Fruit fly (Drosophila melanogaster) whole organism, embryonic: ENCODE measurements around the gene CG45218.

Experiments
- CG10366 ChIP-seq: fragments of 200-800 bp; sonication (Bioruptor generic); IDR thresholded peaks from 2 replicates; pipeline ENCODE4 v1.3.6; 2022; ENCODE audit warnings: missing biosample characterization, missing genetic modification characterization
- CG12769 ChIP-seq: fragments of 200-800 bp; sonication (Bioruptor generic); optimal IDR thresholded peaks from 2 replicates; lab custom pipeline; 2019; ENCODE audit warnings: missing biosample characterization, mild to moderate bottlenecking, missing genetic modification characterization, moderate library complexity
- CG15011 ChIP-seq: fragments of 200-800 bp; sonication (Bioruptor generic); optimal IDR thresholded peaks from 3 replicates; lab custom pipeline; 2018; ENCODE audit warnings: missing biosample characterization, mild to moderate bottlenecking, missing genetic modification characterization
- CG17359 ChIP-seq: fragments of 200-800 bp; sonication (Bioruptor generic); optimal IDR thresholded peaks from 3 replicates; lab custom pipeline; 2018; ENCODE audit warnings: missing biosample characterization, mild to moderate bottlenecking, missing genetic modification characterization, moderate library complexity
- CG17612 ChIP-seq: fragments of 200-800 bp; sonication (Bioruptor generic); IDR thresholded peaks from 2 replicates; pipeline ENCODE4 v1.3.6; 2022; ENCODE audit warnings: missing biosample characterization, missing genetic modification characterization
- CG1832 ChIP-seq: fragments of 200-800 bp; sonication (Bioruptor generic); optimal IDR thresholded peaks from 2 replicates; lab custom pipeline; 2017; ENCODE audit warnings: missing biosample characterization, mild to moderate bottlenecking, missing genetic modification characterization, inconsistent platforms
- CG3281 ChIP-seq: fragments of 200-800 bp; sonication (Bioruptor generic); optimal IDR thresholded peaks from 3 replicates; lab custom pipeline; 2017; ENCODE audit warnings: missing biosample characterization, mild to moderate bottlenecking, missing genetic modification characterization
- CG3726 ChIP-seq: fragments of 200-800 bp; sonication (Bioruptor generic); IDR thresholded peaks from 3 replicates; pipeline ENCODE4, ENCODE4 v1.3.6; 2022; ENCODE audit warnings: missing biosample characterization, missing genetic modification characterization
- CG4617 ChIP-seq: fragments of 200-800 bp; sonication (Bioruptor generic); optimal IDR thresholded peaks from 3 replicates; lab custom pipeline; 2016; ENCODE audit warnings: missing biosample characterization, missing genetic modification characterization, borderline replicate concordance
- CG5180 ChIP-seq: fragments of 200-800 bp; sonication (Bioruptor generic); optimal IDR thresholded peaks from 3 replicates; lab custom pipeline; 2017; ENCODE audit warnings: missing biosample characterization, missing genetic modification characterization, mild to moderate bottlenecking, moderate library complexity, missing genetic modification reagents
- CG6765 ChIP-seq: fragments of 200-800 bp; sonication (Bioruptor generic); optimal IDR thresholded peaks from 3 replicates; lab custom pipeline; 2017; ENCODE audit warnings: missing biosample characterization, mild to moderate bottlenecking, missing genetic modification characterization
- CG7839 ChIP-seq: fragments of 200-800 bp; sonication (Bioruptor generic); optimal IDR thresholded peaks from 3 replicates; lab custom pipeline; 2018; ENCODE audit warnings: missing biosample characterization, mild to moderate bottlenecking, missing genetic modification characterization, moderate library complexity
- CG7963 ChIP-seq: fragments of 200-800 bp; sonication (Bioruptor generic); IDR thresholded peaks from 3 replicates; pipeline ENCODE4 v1.3.6; 2022; ENCODE audit warnings: missing biosample characterization, missing genetic modification characterization; ENCODE audit not compliant: partially characterized antibody
- CG8281 ChIP-seq: fragments of 200-800 bp; sonication (Bioruptor generic); optimal IDR thresholded peaks from 2 replicates; lab custom pipeline; 2018; ENCODE audit warnings: missing biosample characterization, mild to moderate bottlenecking, missing genetic modification characterization, moderate library complexity
- CG8388 ChIP-seq: fragments of 200-800 bp; sonication (Bioruptor generic); optimal IDR thresholded peaks from 2 replicates; lab custom pipeline; 2019; ENCODE audit warnings: missing biosample characterization, mild to moderate bottlenecking, missing genetic modification characterization, moderate library complexity
- CG9797 ChIP-seq: fragments of 200-800 bp; sonication (Bioruptor generic); optimal IDR thresholded peaks from 3 replicates; lab custom pipeline; 2018; ENCODE audit warnings: missing biosample characterization, mild to moderate bottlenecking, missing genetic modification characterization
- E2f2 ChIP-seq: fragments of 200-800 bp; sonication (Bioruptor generic); IDR thresholded peaks from 2 replicates; pipeline ENCODE4 v1.3.6; 2022; ENCODE audit warnings: missing biosample characterization, missing genetic modification characterization
- GATAe ChIP-seq: fragments of 200-800 bp; sonication (Bioruptor generic); conservative IDR thresholded peaks from 2 replicates; pipeline ENCODE4 v1.3.6; 2022; ENCODE audit warnings: missing biosample characterization, missing genetic modification characterization
- Gug ChIP-seq: fragments of 200-800 bp; sonication (Bioruptor generic); IDR thresholded peaks from 4 replicates; pipeline ENCODE4 v1.3.6; 2022; ENCODE audit warnings: missing biosample characterization, missing genetic modification characterization
- HLHmδ ChIP-seq: fragments of 200-800 bp; sonication (Bioruptor generic); optimal IDR thresholded peaks from 2 replicates; lab custom pipeline; 2018; ENCODE audit warnings: missing biosample characterization, mild to moderate bottlenecking, missing genetic modification characterization, moderate library complexity
- Hr39 ChIP-seq: fragments of >200 bp; optimal IDR thresholded peaks from 2 replicates; lab custom pipeline; 2017
- Lim3 ChIP-seq: fragments of 200-800 bp; sonication (Bioruptor generic); IDR thresholded peaks from 2 replicates; pipeline ENCODE4 v1.3.6; 2022; ENCODE audit warnings: missing biosample characterization, missing genetic modification characterization
- MESR4 ChIP-seq: fragments of 200-800 bp; sonication (Bioruptor generic); optimal IDR thresholded peaks from 2 replicates; lab custom pipeline; 2018; ENCODE audit warnings: missing biosample characterization, mild to moderate bottlenecking, missing genetic modification characterization, moderate library complexity
- Six4 ChIP-seq: fragments of 200-800 bp; sonication (Bioruptor generic); optimal IDR thresholded peaks from 2 replicates; lab custom pipeline; 2016; ENCODE audit warnings: missing biosample characterization, missing genetic modification characterization
- Sox100B ChIP-seq: fragments of 200-800 bp; sonication (Bioruptor generic); optimal IDR thresholded peaks from 3 replicates; lab custom pipeline; 2018; ENCODE audit warnings: missing biosample characterization, mild to moderate bottlenecking, missing genetic modification characterization
- Sry-δ ChIP-seq: fragments of 200-800 bp; sonication (Bioruptor generic); optimal IDR thresholded peaks from 2 replicates; lab custom pipeline; 2016; ENCODE audit warnings: missing biosample characterization, missing genetic modification characterization
- Trl ChIP-seq, 3 experiments: fragments of >200 bp in 2 of 3; fragments of 200-800 bp in 1 of 3; sonication (Bioruptor generic) in 1 of 3; optimal IDR thresholded peaks; 2 replicates in 1 of 3; 3 replicates in 2 of 3; lab custom pipeline; 2016 to 2017; ENCODE audit warnings: missing biosample characterization in 1 of 3, missing genetic modification characterization in 1 of 3
- Usf ChIP-seq: fragments of 200-800 bp; sonication (Bioruptor generic); optimal IDR thresholded peaks from 2 replicates; lab custom pipeline; 2017; ENCODE audit warnings: missing genotype, missing biosample characterization, missing genetic modification characterization
- amos ChIP-seq: fragments of 200-800 bp; sonication (Bioruptor generic); IDR thresholded peaks from 2 replicates; pipeline ENCODE4 v1.3.6; 2022; ENCODE audit warnings: missing biosample characterization, missing genetic modification characterization; ENCODE audit not compliant: partially characterized antibody
- ap ChIP-seq: fragments of 200-800 bp; sonication (Bioruptor generic); IDR thresholded peaks from 2 replicates; pipeline ENCODE4 v1.3.6; 2022; ENCODE audit warnings: missing biosample characterization, missing genetic modification characterization
- bbx ChIP-seq: fragments of 200-800 bp; sonication (Bioruptor generic); IDR thresholded peaks from 2 replicates; pipeline ENCODE4 v1.3.6; 2022; ENCODE audit warnings: missing biosample characterization, missing genetic modification characterization; ENCODE audit not compliant: partially characterized antibody
- bsh ChIP-seq, 2 experiments: fragments of 200-800 bp; sonication (Bioruptor generic); optimal IDR thresholded peaks; 2 replicates each; lab custom pipeline; 2017 to 2018; ENCODE audit warnings: mild to moderate bottlenecking in 2 of 2, missing biosample characterization in 2 of 2, missing genetic modification characterization in 2 of 2, moderate library complexity in 1 of 2
- da ChIP-seq: fragments of 200-800 bp; sonication (Bioruptor generic); optimal IDR thresholded peaks from 2 replicates; lab custom pipeline; 2016; ENCODE audit warnings: missing biosample characterization, missing genetic modification characterization
- ewg ChIP-seq: fragments of 200-800 bp; sonication (Bioruptor generic); optimal IDR thresholded peaks from 3 replicates; lab custom pipeline; 2017; ENCODE audit warnings: mild to moderate bottlenecking, missing biosample characterization, missing genetic modification reagents, missing genetic modification characterization
- gfzf ChIP-seq: fragments of 200-800 bp; sonication (Bioruptor generic); optimal IDR thresholded peaks from 2 replicates; lab custom pipeline; 2016; ENCODE audit warnings: missing biosample characterization, mild to moderate bottlenecking, missing genetic modification characterization, moderate library complexity
- hb ChIP-seq: fragments of 200-800 bp; sonication (Bioruptor generic); IDR thresholded peaks from 3 replicates; pipeline ENCODE4 v1.3.6; 2022; ENCODE audit warnings: missing biosample characterization, missing genetic modification characterization; ENCODE audit not compliant: partially characterized antibody
- hkb ChIP-seq, 2 experiments: fragments of 200-800 bp in 1 of 2; fragments of >200 bp in 1 of 2; sonication (Bioruptor generic) in 1 of 2; IDR thresholded peaks in 1 of 2; optimal IDR thresholded peaks in 1 of 2; 2 replicates each; pipeline versions ENCODE4 v1.3.6 to Lab custom; 2017 to 2022; ENCODE audit warnings: missing biosample characterization in 1 of 2, missing genetic modification characterization in 1 of 2
- ind ChIP-seq: fragments of 200-800 bp; sonication (Bioruptor generic); optimal IDR thresholded peaks from 3 replicates; lab custom pipeline; 2016; ENCODE audit warnings: missing biosample characterization, missing genetic modification characterization
- inv ChIP-seq: fragments of 200-800 bp; sonication (Bioruptor generic); IDR thresholded peaks from 2 replicates; pipeline ENCODE4 v1.3.6; 2022; ENCODE audit warnings: missing biosample characterization, missing genetic modification characterization; ENCODE audit not compliant: partially characterized antibody
- lbe ChIP-seq: fragments of 200-800 bp; sonication (Bioruptor generic); optimal IDR thresholded peaks from 2 replicates; lab custom pipeline; 2016; ENCODE audit warnings: missing biosample characterization, mild to moderate bottlenecking, missing genetic modification characterization
- luna ChIP-seq: fragments of 200-800 bp; sonication (Bioruptor generic); optimal IDR thresholded peaks from 2 replicates; lab custom pipeline; 2016; ENCODE audit warnings: missing biosample characterization, missing genetic modification characterization
- mam ChIP-seq: fragments of 200-800 bp; sonication (Bioruptor generic); optimal IDR thresholded peaks from 3 replicates; lab custom pipeline; 2016; ENCODE audit warnings: missing biosample characterization, missing genetic modification characterization
- mld ChIP-seq: fragments of 200-800 bp; sonication (Bioruptor generic); IDR thresholded peaks from 3 replicates; pipeline ENCODE4 v1.3.6; 2022; ENCODE audit warnings: missing biosample characterization, missing genetic modification characterization; ENCODE audit not compliant: partially characterized antibody
- p53 ChIP-seq: fragments of 200-800 bp; sonication (Bioruptor generic); optimal IDR thresholded peaks from 2 replicates; lab custom pipeline; 2016; ENCODE audit warnings: missing biosample characterization, missing genetic modification characterization
- ssp ChIP-seq: fragments of 200-800 bp; sonication (Bioruptor generic); IDR thresholded peaks from 2 replicates; pipeline ENCODE4 v1.3.6; 2022; ENCODE audit warnings: missing biosample characterization, missing genetic modification characterization
- tna ChIP-seq: fragments of 200-800 bp; sonication (Bioruptor generic); IDR thresholded peaks from 2 replicates; pipeline ENCODE4 v1.3.6; 2022; ENCODE audit warnings: missing biosample characterization, missing genetic modification characterization; ENCODE audit not compliant: partially characterized antibody
- trem ChIP-seq: fragments of 200-800 bp; optimal IDR thresholded peaks from 3 replicates; lab custom pipeline; 2019; ENCODE audit warnings: missing biosample characterization, mild to moderate bottlenecking, missing genetic modification characterization, moderate library complexity
- wdn ChIP-seq: fragments of 200-800 bp; sonication (Bioruptor generic); IDR thresholded peaks from 2 replicates; pipeline ENCODE4 v1.3.6; 2022; ENCODE audit warnings: missing biosample characterization, missing genetic modification characterization

The CG45218 gene

DNA sequence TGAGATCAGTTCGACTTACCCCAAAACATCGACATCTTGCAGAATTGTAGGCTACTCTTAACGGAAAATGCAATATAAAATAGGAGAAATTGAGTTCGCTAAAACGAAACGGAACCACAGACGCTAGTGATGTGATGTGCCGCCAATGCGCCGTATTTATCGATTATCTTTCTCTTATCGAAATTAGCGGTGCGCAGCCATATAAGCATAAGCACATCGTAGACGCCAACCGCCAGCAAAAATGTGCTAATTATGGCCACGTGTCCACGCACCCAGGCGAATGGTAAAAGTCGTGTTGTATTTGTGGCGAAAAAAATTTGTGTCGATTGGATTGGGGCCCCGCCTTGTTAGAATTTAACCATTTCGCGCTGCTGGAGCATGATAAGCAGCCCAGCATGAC is 42.4 kb upstream of the CG45218 start, which contains the start of the genes Fkbp39 and Cyfip (continued):
- TF ChIP-seq CG17359 (tag; lab: Kevin White, UChicago) (peak; percentile 21), CG3726 (GFP tag; lab: Robert Waterston, UW) (no peak), CG15011 (GFP tag; lab: Kevin White, UChicago) (no peak), bbx (GFP tag; lab: Robert Waterston, UW) (peak; percentile 75), MESR4 (GFP tag; lab: Kevin White, UChicago) (peak; percentile 94), trem (peak; percentile 80), CG4617 (GFP tag; lab: Kevin White, UChicago) (peak; percentile 98), p53 (GFP tag; lab: Kevin White, UChicago) (peak; percentile 62), CG5180 (no peak), hb (GFP tag; lab: Robert Waterston, UW) (peak; percentile 70; the same call in 1 of the 3 replicates), hkb (optimal IDR thresholded peaks at IDR 0.05; lab: Kevin White, UChicago) (no peak), hkb (GFP tag; IDR thresholded peaks at IDR 0.05; lab: Robert Waterston, UW) (0 out of 2 replicates have a peak, but pooled peaks have one; percentile 13), E2f2 (GFP tag; lab: Robert Waterston, UW) (peak; percentile 78), CG1832 (no peak), Six4 (GFP tag; lab: Kevin White, UChicago) (peak; percentile 36), Trl (optimal IDR thresholded peaks at IDR 0.05; lab: Kevin White, UChicago) (no peak), Trl (GFP tag; optimal IDR thresholded peaks at IDR 0.05; lab: Kevin White, UChicago) (peak; percentile 74), amos (GFP tag; lab: Robert Waterston, UW) (peak; percentile 77; the same call in 1 of the 2 replicates), CG6765 (no peak), ind (peak; percentile 25), tna (GFP tag; lab: Robert Waterston, UW) (0 out of 2 replicates have a peak, but pooled peaks have one; percentile 34), CG3281 (GFP tag; lab: Kevin White, UChicago) (no peak), GATAe (no peak), HLHmδ (GFP tag; lab: Kevin White, UChicago) (peak; percentile 17), inv (GFP tag; lab: Robert Waterston, UW) (peak; percentile 59), mld (GFP tag; lab: Robert Waterston, UW) (peak; percentile 40; the same call in 1 of the 3 replicates), CG9797 (GFP tag; lab: Kevin White, UChicago) (peak; percentile 87), CG17612 (GFP tag; lab: Robert Waterston, UW) (no peak), luna (peak; percentile 7), Lim3 (GFP tag; lab: Robert Waterston, UW) (no peak), ssp (GFP tag; lab: Robert Waterston, UW) (peak; percentile 31; the same call in 1 of the 2 replicates), lbe (GFP tag; lab: Kevin White, UChicago) (no peak), ap (GFP tag; lab: Robert Waterston, UW) (no peak), Gug (GFP tag; lab: Robert Waterston, UW) (peak; percentile 38; the same call in 1 of the 4 replicates), ewg (peak; percentile 96), mam (GFP tag; lab: Kevin White, UChicago) (peak; percentile 69), bsh (GFP tag; optimal IDR thresholded peaks at IDR 0.05; lab: Kevin White, UChicago) (peak in 1 of 2 experiments; percentile 16), Usf (GFP tag; lab: Kevin White, UChicago) (no peak), CG12769 (tag; lab: Kevin White, UChicago) (no peak), CG7963 (GFP tag; lab: Robert Waterston, UW) (peak; percentile 59; the same call in 2 of the 3 replicates), CG8281 (tag; lab: Kevin White, UChicago) (no peak), Sox100B (GFP tag; lab: Kevin White, UChicago) (no peak), CG8388 (GFP tag; lab: Kevin White, UChicago) (no peak), CG10366 (GFP tag; lab: Robert Waterston, UW) (peak; percentile 34), Sry-δ (GFP tag; lab: Kevin White, UChicago) (peak; percentile 100), CG7839 (tag; lab: Kevin White, UChicago) (no peak), wdn (GFP tag; lab: Robert Waterston, UW) (no peak), Hr39 (no peak), da (GFP tag; lab: Kevin White, UChicago) (peak; percentile 51), gfzf (GFP tag; lab: Kevin White, UChicago) (peak; percentile 98)
